Fruit fly (Drosophila melanogaster): Measurements from ENCODE around the gene RnrL.

RnrL gene

dm6 chr2L:10366525-10366924 is 38.8 kb upstream of the RnrL start, which contains the start of gene CG5056 (continued):
- TF ChIP-seq CG11247 (GFP tag; IDR thresholded peaks at IDR 0.05) = no peak
- no peak for TF ChIP-seq CG12942 (GFP tag; optimal IDR thresholded peaks at IDR 0.05)
- TF ChIP-seq CG2712 (tag; optimal IDR thresholded peaks at IDR 0.05) = peak; percentile 63
- TF ChIP-seq CG7556 (GFP tag; optimal IDR thresholded peaks at IDR 0.05) = no peak
- TF ChIP-seq da (GFP tag; optimal IDR thresholded peaks at IDR 0.05) = no peak
- TF ChIP-seq CG6791 (GFP tag; IDR thresholded peaks at IDR 0.05; ENCODE audit: partially characterized antibody) = 0 out of 3 replicates have a peak, but pooled peaks have one; percentile 25
- TF ChIP-seq CG17385 (GFP tag; optimal IDR thresholded peaks at IDR 0.05) = no peak
- no peak for TF ChIP-seq az2 (GFP tag; optimal IDR thresholded peaks at IDR 0.05)
- TF ChIP-seq CG30020 (tag; optimal IDR thresholded peaks at IDR 0.05) = peak; percentile 100
- TF ChIP-seq Jarid2 (GFP tag; optimal IDR thresholded peaks at IDR 0.05) = no peak
- no peak for TF ChIP-seq HLH4C (GFP tag; IDR thresholded peaks at IDR 0.05; ENCODE audit: partially characterized antibody)
- TF ChIP-seq tna (GFP tag; IDR thresholded peaks at IDR 0.05; ENCODE audit: partially characterized antibody) = no peak
- no peak for TF ChIP-seq salm (tag; optimal IDR thresholded peaks at IDR 0.05)
- peak; percentile 36 for TF ChIP-seq Dp (GFP tag; optimal IDR thresholded peaks at IDR 0.05)
- TF ChIP-seq fd64A (GFP tag; optimal IDR thresholded peaks at IDR 0.05) = no peak
- no peak for TF ChIP-seq zfh1 (GFP tag; IDR thresholded peaks at IDR 0.05)
- TF ChIP-seq CG4360 (GFP tag; IDR thresholded peaks at IDR 0.05) = no peak
- TF ChIP-seq CG4854 (GFP tag; optimal IDR thresholded peaks at IDR 0.05) = no peak
- TF ChIP-seq sd (tag; optimal IDR thresholded peaks at IDR 0.05) = no peak
- no peak for TF ChIP-seq Chrac-16 (GFP tag; optimal IDR thresholded peaks at IDR 0.05)
- TF ChIP-seq CG18262 (tag; optimal IDR thresholded peaks at IDR 0.05) = peak; percentile 7
- TF ChIP-seq Nf-YC (tag; optimal IDR thresholded peaks at IDR 0.05) = peak; percentile 53
- TF ChIP-seq Ada2b (GFP tag; IDR thresholded peaks at IDR 0.05) = no peak
- TF ChIP-seq ab (GFP tag; optimal IDR thresholded peaks at IDR 0.05) = no peak
- TF ChIP-seq gsb-n (tag; optimal IDR thresholded peaks at IDR 0.05) = no peak
- TF ChIP-seq hkb (optimal IDR thresholded peaks at IDR 0.05) = no peak
- no peak for TF ChIP-seq hkb (GFP tag; IDR thresholded peaks at IDR 0.05)
- no peak for TF ChIP-seq Adf1 (GFP tag; IDR thresholded peaks at IDR 0.05)
- TF ChIP-seq bcd (GFP tag; optimal IDR thresholded peaks at IDR 0.05) = no peak
- TF ChIP-seq gem (tag; optimal IDR thresholded peaks at IDR 0.05) = no peak
- no peak for TF ChIP-seq Meics (GFP tag; optimal IDR thresholded peaks at IDR 0.05)
- TF ChIP-seq CG12071 (GFP tag; optimal IDR thresholded peaks at IDR 0.05) = no peak
- TF ChIP-seq cg (GFP tag; optimal IDR thresholded peaks at IDR 0.05) = peak; percentile 64
- TF ChIP-seq CG13123 (GFP tag; optimal IDR thresholded peaks at IDR 0.05) = no peak
- no peak for TF ChIP-seq onecut (GFP tag; IDR thresholded peaks at IDR 0.05)
- TF ChIP-seq Hr3 (GFP tag; optimal IDR thresholded peaks at IDR 0.05) = no peak
- no peak for TF ChIP-seq CG17568 (GFP tag; optimal IDR thresholded peaks at IDR 0.05)
- peak; percentile 49 for TF ChIP-seq sens (GFP tag)
- TF ChIP-seq Hmx (GFP tag; optimal IDR thresholded peaks at IDR 0.05) = no peak
- TF ChIP-seq grn (GFP tag; optimal IDR thresholded peaks at IDR 0.05) = no peak
- no peak for TF ChIP-seq Hand (GFP tag; optimal IDR thresholded peaks at IDR 0.05)
- peak; percentile 3 for TF ChIP-seq CG4424 (GFP tag; optimal IDR thresholded peaks at IDR 0.05)
- peak; percentile 64 for TF ChIP-seq nmo (GFP tag; optimal IDR thresholded peaks at IDR 0.05)
- TF ChIP-seq cas (GFP tag; IDR thresholded peaks at IDR 0.05) = no peak
- no peak for TF ChIP-seq schlank (tag; optimal IDR thresholded peaks at IDR 0.05)
- TF ChIP-seq Scr (GFP tag; IDR thresholded peaks at IDR 0.05; ENCODE audit: partially characterized antibody) = peak; percentile 26; the same call in 1 of the 2 replicates
- TF ChIP-seq CG15479 (GFP tag; optimal IDR thresholded peaks at IDR 0.05) = no peak
- TF ChIP-seq CG7271 (tag; optimal IDR thresholded peaks at IDR 0.05) = peak; percentile 11
- TF ChIP-seq CG11723 (GFP tag; optimal IDR thresholded peaks at IDR 0.05) = peak; percentile 87
- no peak for TF ChIP-seq CG3163 (GFP tag; optimal IDR thresholded peaks at IDR 0.05)
- no peak for TF ChIP-seq odd (GFP tag; optimal IDR thresholded peaks at IDR 0.05)
- TF ChIP-seq amos (GFP tag; IDR thresholded peaks at IDR 0.05; ENCODE audit: partially characterized antibody) = peak; percentile 10; the same call in 1 of the 2 replicates

All from whole organism, embryonic.